Worm (Caenorhabditis elegans) whole organism, L1 larva: ENCODE data around the gene M162.5.

Experiments
- C16A3.4 ChIP-seq: fragments of 150-350 bp; optimal IDR thresholded peaks from 2 replicates; lab custom pipeline; 2014; ENCODE audit warnings: missing biosample characterization, missing genetic modification characterization
- C34B4.2 ChIP-seq: sonication (generic microtip); optimal IDR thresholded peaks from 2 replicates; lab custom pipeline; 2017; ENCODE audit warnings: mild to moderate bottlenecking, missing genetic modification characterization, missing compliant biosample characterization
- ama-1 ChIP-seq: fragments of 150-350 bp; optimal IDR thresholded peaks from 2 replicates; lab custom pipeline; 2014
- ces-1 ChIP-seq: fragments of 150-350 bp; optimal IDR thresholded peaks from 2 replicates; lab custom pipeline; 2014; ENCODE audit warnings: missing biosample characterization, missing genetic modification reagents, missing genetic modification characterization
- snpc-4 ChIP-seq: fragments of 150-350 bp; optimal IDR thresholded peaks from 2 replicates; lab custom pipeline; 2014; ENCODE audit warnings: missing biosample characterization, missing genetic modification characterization
- sox-4 ChIP-seq: sonication (generic microtip); optimal IDR thresholded peaks from 2 replicates; lab custom pipeline; 2016; ENCODE audit warnings: missing genetic modification characterization, missing compliant biosample characterization
- ztf-4 ChIP-seq: fragments of 150-350 bp; optimal IDR thresholded peaks from 2 replicates; lab custom pipeline; 2014; ENCODE audit warnings: missing biosample characterization, missing genetic modification characterization

ce11 chrV:19747144-19747543, 13.7 kb upstream of the M162.5 start:
- TF ChIP-seq snpc-4 (tag; lab: Kevin White, UChicago) (no peak), ces-1 (GFP tag; lab: Kevin White, UChicago) (no peak), sox-4 (tag; lab: Kevin White, UChicago) (no peak), C34B4.2 (no peak), ztf-4 (tag; lab: Kevin White, UChicago) (no peak), C16A3.4 (tag; lab: Kevin White, UChicago) (no peak), ama-1 (lab: Kevin White, UChicago) (no peak)
